Fruit fly (Drosophila melanogaster): ENCODE measurements around the gene CG32756.

The CG32756 gene

dm6 chrX:5915752-5916493 lies 29.6 kb upstream of the CG32756 start (continued):
- TF ChIP-seq eg (GFP tag; IDR thresholded peaks at IDR 0.05) (0 out of 3 replicates have a peak, but pooled peaks have one; percentile 38), CG6276 (GFP tag; optimal IDR thresholded peaks at IDR 0.05) (no peak), acj6 (GFP tag; optimal IDR thresholded peaks at IDR 0.05) (peak; percentile 13), Hr39 (GFP tag; optimal IDR thresholded peaks at IDR 0.05) (peak; percentile 9), fd85E (GFP tag; optimal IDR thresholded peaks at IDR 0.05) (no peak), spab (GFP tag; optimal IDR thresholded peaks at IDR 0.05) (no peak), CG9139 (GFP tag; optimal IDR thresholded peaks at IDR 0.05) (no peak), CG10631 (GFP tag; optimal IDR thresholded peaks at IDR 0.05) (peak; percentile 22), CG31627 (GFP tag; optimal IDR thresholded peaks at IDR 0.05) (peak; percentile 18), ss (GFP tag; optimal IDR thresholded peaks at IDR 0.05) (peak in 1 of 2 experiments; percentile 40), CG11762 (GFP tag; optimal IDR thresholded peaks at IDR 0.05; ENCODE audit: insufficient read depth) (no peak), fd59A (GFP tag; optimal IDR thresholded peaks at IDR 0.05) (no peak), CG15336 (GFP tag; IDR thresholded peaks at IDR 0.05) (peak; percentile 67; the same call in 1 of the 2 replicates), Lpt (GFP tag; optimal IDR thresholded peaks at IDR 0.05) (no peak), CG10669 (GFP tag; optimal IDR thresholded peaks at IDR 0.05) (no peak), dac (GFP tag; optimal IDR thresholded peaks at IDR 0.05) (no peak), lz (GFP tag; optimal IDR thresholded peaks at IDR 0.05) (no peak), CG16779 (tag; optimal IDR thresholded peaks at IDR 0.05) (peak; percentile 19), CG8632 (GFP tag; optimal IDR thresholded peaks at IDR 0.05) (peak; percentile 15), Smox (GFP tag; optimal IDR thresholded peaks at IDR 0.05) (no peak), CG8319 (GFP tag; optimal IDR thresholded peaks at IDR 0.05) (no peak), Eip78C (GFP tag) (peak; percentile 62), CG8119 (GFP tag; IDR thresholded peaks at IDR 0.05) (no peak; the same call in 1 of the 3 replicates), svp (GFP tag) (no peak), CG11294 (GFP tag; IDR thresholded peaks at IDR 0.05) (no peak), topi (GFP tag; optimal IDR thresholded peaks at IDR 0.05) (peak; percentile 16), Eip93F (GFP tag; optimal IDR thresholded peaks at IDR 0.05) (no peak), CG4318 (GFP tag; optimal IDR thresholded peaks at IDR 0.05) (no peak), cyc (GFP tag; optimal IDR thresholded peaks at IDR 0.05) (no peak), esn (GFP tag; optimal IDR thresholded peaks at IDR 0.05) (peak; percentile 13), Sox102F (GFP tag; optimal IDR thresholded peaks at IDR 0.05) (peak; percentile 3), dsx (GFP tag; optimal IDR thresholded peaks at IDR 0.05; ENCODE audit: poor library complexity, severe bottlenecking) (no peak)

- TF ChIP-seq net (GFP tag; optimal IDR thresholded peaks at IDR 0.05), result peak; percentile 21
- TF ChIP-seq Sox15 (GFP tag; optimal IDR thresholded peaks at IDR 0.05), result no peak
- no peak for TF ChIP-seq CG6276 (GFP tag; optimal IDR thresholded peaks at IDR 0.05)
- peak; percentile 43 for TF ChIP-seq CG9139 (GFP tag; optimal IDR thresholded peaks at IDR 0.05)
- peak; percentile 17 for TF ChIP-seq vri (GFP tag; optimal IDR thresholded peaks at IDR 0.05)
- peak; percentile 46 for TF ChIP-seq CG6854 (GFP tag; optimal IDR thresholded peaks at IDR 0.05)
- no peak for TF ChIP-seq CG15336 (GFP tag; IDR thresholded peaks at IDR 0.05)
- TF ChIP-seq ss (GFP tag; optimal IDR thresholded peaks at IDR 0.05), result peak in 1 of 2 experiments; percentile 42
- peak; percentile 52 for TF ChIP-seq Sox102F (GFP tag; optimal IDR thresholded peaks at IDR 0.05)
- peak; percentile 49 for TF ChIP-seq topi (GFP tag; optimal IDR thresholded peaks at IDR 0.05)
- peak; percentile 19 for TF ChIP-seq dsx (GFP tag; optimal IDR thresholded peaks at IDR 0.05; ENCODE audit: poor library complexity, severe bottlenecking)
- TF ChIP-seq Blimp-1 (GFP tag; optimal IDR thresholded peaks at IDR 0.05), result no peak
- TF ChIP-seq eg (GFP tag; IDR thresholded peaks at IDR 0.05), result peak; percentile 52; the same call in 1 of the 3 replicates
- TF ChIP-seq Met (GFP tag; optimal IDR thresholded peaks at IDR 0.05), result no peak
- TF ChIP-seq svp (GFP tag), result peak; percentile 98
- TF ChIP-seq CG10669 (GFP tag; optimal IDR thresholded peaks at IDR 0.05), result no peak
- no peak for TF ChIP-seq OdsH (GFP tag; optimal IDR thresholded peaks at IDR 0.05)
- TF ChIP-seq CG8119 (GFP tag; IDR thresholded peaks at IDR 0.05), result peak; percentile 12; the same call in 1 of the 3 replicates
- TF ChIP-seq CG3919 (GFP tag; optimal IDR thresholded peaks at IDR 0.05), result peak; percentile 14
- TF ChIP-seq esn (GFP tag; optimal IDR thresholded peaks at IDR 0.05), result no peak
- TF ChIP-seq CG6163 (GFP tag; IDR thresholded peaks at IDR 0.05), result peak; percentile 41; the same call in 1 of the 3 replicates
- peak; percentile 31 for TF ChIP-seq CG16779 (tag; optimal IDR thresholded peaks at IDR 0.05)
- peak; percentile 70 for TF ChIP-seq fkh (GFP tag; optimal IDR thresholded peaks at IDR 0.05)
- peak; percentile 73 for TF ChIP-seq Eip78C (GFP tag)
These were observed 28.8 kb upstream of the CG32756 start, which contains the start of the genes Shmt and CG3726 for dm6 chrX:5916494-5917309. TSS of gene Shmt (minus strand) at chrX:5916797. TSS of gene CG3726 (plus strand) at chrX:5917097.

All from whole organism, prepupa.